Worm (Caenorhabditis elegans): ENCODE measurements around the gene C50B6.1.

C50B6.1 gene

DNA sequence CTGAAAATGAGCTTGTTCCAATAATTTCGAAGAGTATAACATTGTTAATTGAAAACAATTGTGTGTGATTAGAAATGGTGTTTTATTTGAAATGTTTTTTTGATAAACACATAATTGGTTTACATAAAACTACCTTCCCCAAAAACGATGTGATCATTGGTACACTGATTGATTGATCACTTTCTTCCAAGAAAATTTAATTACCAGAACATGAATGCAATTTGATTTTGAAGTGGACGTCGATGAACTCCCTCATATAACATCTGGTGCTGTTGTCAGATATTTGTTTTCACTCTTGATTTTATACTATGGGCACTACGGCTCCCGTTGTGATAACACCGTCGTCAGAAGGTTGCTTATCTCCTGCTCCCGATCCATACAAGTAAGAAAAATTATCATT, 12.0 kb downstream of the C50B6.1 start, which contains the start of gene srh-15 (continued):
- TF ChIP-seq unc-62 (GFP tag; optimal IDR thresholded peaks at IDR 0.05) (no peak), ZK185.1 (tag; optimal IDR thresholded peaks at IDR 0.05; ENCODE audit: poor library complexity, severe bottlenecking) (no peak), lag-1 (GFP tag; IDR thresholded peaks at IDR 0.05) (no peak), mxl-1 (tag; optimal IDR thresholded peaks at IDR 0.05) (no peak), tbp1 (GFP tag; optimal IDR thresholded peaks at IDR 0.05) (no peak)

DNA sequence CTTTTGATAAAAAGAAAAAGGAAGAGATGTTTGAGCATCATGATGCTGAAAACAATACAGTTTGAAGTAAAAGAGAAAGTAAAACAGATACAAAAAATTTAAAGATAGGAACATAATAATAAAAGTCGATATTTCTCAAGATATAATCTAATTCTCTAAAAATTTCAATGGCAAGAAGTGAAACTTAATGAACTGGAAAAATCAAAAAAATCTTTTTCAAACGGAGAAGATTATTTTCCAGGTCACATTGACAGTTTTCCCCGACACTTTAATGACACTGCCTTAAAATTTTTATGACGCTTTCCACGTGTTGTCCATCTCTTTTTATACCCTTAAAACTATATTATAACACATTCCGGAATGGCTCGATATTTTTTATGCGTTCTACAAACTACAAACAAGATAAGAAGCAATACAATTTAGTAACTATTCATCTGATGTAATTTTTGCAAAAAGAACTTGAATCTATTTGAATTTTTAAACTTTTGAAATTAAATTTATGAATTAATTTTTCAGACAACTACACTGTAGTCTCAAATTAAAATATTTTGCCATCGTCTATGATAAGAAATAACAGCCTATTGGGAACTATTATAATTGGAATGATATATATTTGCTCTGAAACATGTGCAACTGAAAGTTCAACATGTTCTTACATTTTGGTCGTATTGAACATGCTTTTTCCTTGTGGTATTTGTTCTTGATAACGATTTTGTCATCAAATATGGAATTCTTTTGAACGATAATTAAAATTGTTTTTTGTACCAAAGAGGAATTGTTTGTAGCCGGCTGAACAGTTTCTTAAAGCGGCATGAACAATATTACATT, 16.4 kb downstream of the C50B6.1 start, which contains the start of gene C50B6.7:
C50B6.7 (minus strand) TSS at position 51 of the 828 bp plus-strand sequence.
- TF ChIP-seq nhr-80 (tag; optimal IDR thresholded peaks at IDR 0.05) (peak; percentile 32), K12H6.12 (tag; optimal IDR thresholded peaks at IDR 0.05) (no peak)

DNA sequence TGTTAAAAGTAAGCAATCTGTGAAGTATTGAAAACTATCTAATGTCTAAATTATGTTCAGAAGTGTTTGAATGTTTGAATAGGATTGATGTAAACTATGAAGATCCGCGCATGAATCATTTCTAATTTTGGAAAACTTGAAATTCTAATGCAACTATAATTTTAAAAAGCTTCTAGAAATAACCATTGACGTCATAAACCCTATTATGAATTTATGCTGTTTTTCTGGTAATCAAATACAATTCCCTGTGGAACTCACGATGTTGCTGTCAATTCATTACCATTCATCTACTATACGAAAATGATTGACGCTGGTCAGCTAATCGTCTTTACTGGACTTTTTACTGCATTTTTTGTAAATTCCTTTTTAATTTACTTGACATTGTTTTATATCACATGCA, 18.7 kb downstream of the C50B6.1 start, which contains the start of gene str-37:
str-37 (plus strand) TSS at position 301 of the 400 bp plus-strand sequence.
- TF ChIP-seq ekl-4 (GFP tag; IDR thresholded peaks at IDR 0.05) (no peak), F37B4.10 (GFP tag; IDR thresholded peaks at IDR 0.05) (no peak), rpc-1 (optimal IDR thresholded peaks at IDR 0.05) (no peak), rpc-1 (tag; optimal IDR thresholded peaks at IDR 0.05) (no peak), F52B5.7 (tag; optimal IDR thresholded peaks at IDR 0.05) (no peak), ztf-25 (GFP tag; IDR thresholded peaks at IDR 0.05) (no peak), T26A5.8 (tag; optimal IDR thresholded peaks at IDR 0.05) (no peak), Y53F4B.3 (GFP tag; IDR thresholded peaks at IDR 0.05) (no peak), let-607 (tag; optimal IDR thresholded peaks at IDR 0.05) (no peak), ceh-58 (GFP tag; IDR thresholded peaks at IDR 0.05) (no peak), him-1 (tag; optimal IDR thresholded peaks at IDR 0.05) (no peak)

DNA sequence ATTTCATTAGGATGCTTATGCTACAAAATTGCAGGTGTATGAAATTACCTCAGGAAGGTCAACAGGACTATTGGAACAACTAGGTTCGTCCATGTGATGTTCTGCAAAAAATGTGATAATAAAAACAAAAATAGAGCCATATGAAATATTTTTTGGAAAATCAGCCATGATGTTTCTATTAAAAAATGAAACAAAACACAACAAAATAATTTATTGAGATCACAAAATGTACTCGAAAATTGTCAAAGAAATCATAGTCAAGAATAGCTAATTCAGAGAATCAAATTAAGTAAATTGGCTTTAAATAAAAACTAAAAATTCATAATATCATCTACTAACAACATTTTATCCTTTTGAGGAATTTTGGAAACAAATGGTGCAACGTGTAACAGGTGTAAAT, 22.2 kb downstream of the C50B6.1 start, which contains the start of gene nhr-129:
nhr-129 (minus strand) TSS at position 101 of the 400 bp plus-strand sequence.
- no peak for TF ChIP-seq nfya-1 (tag; optimal IDR thresholded peaks at IDR 0.05; ENCODE audit: borderline replicate concordance, insufficient read depth)
- no peak for TF ChIP-seq sptf-2 (GFP tag; optimal IDR thresholded peaks at IDR 0.05)
- TF ChIP-seq ZK185.1 (tag; optimal IDR thresholded peaks at IDR 0.05; ENCODE audit: poor library complexity, severe bottlenecking), result no peak
- no peak for TF ChIP-seq ztf-28 (GFP tag; IDR thresholded peaks at IDR 0.05)
- TF ChIP-seq F22D6.2 (tag; optimal IDR thresholded peaks at IDR 0.05), result no peak
- no peak for TF ChIP-seq tbx-9 (tag; optimal IDR thresholded peaks at IDR 0.05; ENCODE audit: borderline replicate concordance)
- no peak for TF ChIP-seq bed-1 (GFP tag; IDR thresholded peaks at IDR 0.05)
- TF ChIP-seq pbrm-1 (GFP tag; IDR thresholded peaks at IDR 0.05), result no peak
- no peak for TF ChIP-seq mcd-1 (GFP tag; IDR thresholded peaks at IDR 0.05)
- no peak for TF ChIP-seq attf-3 (GFP tag; conservative IDR thresholded peaks at IDR 0.05)
- no peak for TF ChIP-seq mxl-1 (tag; optimal IDR thresholded peaks at IDR 0.05)
- TF ChIP-seq ceh-40 (GFP tag; IDR thresholded peaks at IDR 0.05), result no peak
- TF ChIP-seq akir-1 (GFP tag; optimal IDR thresholded peaks at IDR 0.05), result no peak
- TF ChIP-seq F55B11.4 (tag; optimal IDR thresholded peaks at IDR 0.05; ENCODE audit: borderline replicate concordance, insufficient read depth), result no peak
- no peak for TF ChIP-seq ets-4 (GFP tag; optimal IDR thresholded peaks at IDR 0.05)
- TF ChIP-seq madf-3 (GFP tag; IDR thresholded peaks at IDR 0.05), result no peak
- TF ChIP-seq D2030.7 (GFP tag; IDR thresholded peaks at IDR 0.05), result no peak
- TF ChIP-seq snpc-1.1 (tag; optimal IDR thresholded peaks at IDR 0.05; ENCODE audit: insufficient read depth), result no peak

Measured in whole organism, young adult.